Fruit fly (Drosophila melanogaster): ENCODE measurements around the gene ppan.

ppan gene

dm6 chr3R:21130050-21130449 is 14.0 kb downstream of the ppan start, which contains the start of gene Ice2 (continued):
- TF ChIP-seq CoRest (tag; optimal IDR thresholded peaks at IDR 0.05), result peak; percentile 16
- no peak for TF ChIP-seq otp (GFP tag; IDR thresholded peaks at IDR 0.05)
- peak; percentile 23 for TF ChIP-seq MESR4 (GFP tag; optimal IDR thresholded peaks at IDR 0.05)
- TF ChIP-seq CG10979 (tag; optimal IDR thresholded peaks at IDR 0.05), result peak; percentile 5
- TF ChIP-seq Scr (GFP tag; IDR thresholded peaks at IDR 0.05; ENCODE audit: partially characterized antibody), result peak; percentile 35
- no peak for TF ChIP-seq slp2 (GFP tag; optimal IDR thresholded peaks at IDR 0.05)
- peak; percentile 42 for TF ChIP-seq stwl (tag; optimal IDR thresholded peaks at IDR 0.05)
- TF ChIP-seq z (GFP tag; IDR thresholded peaks at IDR 0.05), result no peak
- peak; percentile 57 for TF ChIP-seq MBD-R2 (GFP tag; IDR thresholded peaks at IDR 0.05)
- TF ChIP-seq psq (GFP tag; optimal IDR thresholded peaks at IDR 0.05), result no peak
- TF ChIP-seq pan (optimal IDR thresholded peaks at IDR 0.05), result no peak
- TF ChIP-seq pan (GFP tag; optimal IDR thresholded peaks at IDR 0.05 in 1 of 2, IDR thresholded peaks at IDR 0.05 in 1 of 2), result no peak
- TF ChIP-seq pzg (GFP tag; optimal IDR thresholded peaks at IDR 0.05), result peak; percentile 61
- peak; percentile 42 for TF ChIP-seq CG15601 (tag; optimal IDR thresholded peaks at IDR 0.05)
- peak; percentile 49 for TF ChIP-seq CG1603 (tag; optimal IDR thresholded peaks at IDR 0.05)
- TF ChIP-seq HLH4C (GFP tag; IDR thresholded peaks at IDR 0.05; ENCODE audit: partially characterized antibody), result peak; percentile 35; the same call in 1 of the 3 replicates
- peak; percentile 2 for TF ChIP-seq Nf-YC (tag; optimal IDR thresholded peaks at IDR 0.05)
- TF ChIP-seq CG14441 (GFP tag; IDR thresholded peaks at IDR 0.05), result no peak
- peak; percentile 66 for TF ChIP-seq CG13287 (GFP tag; IDR thresholded peaks at IDR 0.05; ENCODE audit: partially characterized antibody)
- TF ChIP-seq nmo (GFP tag; optimal IDR thresholded peaks at IDR 0.05), result no peak
- TF ChIP-seq CG14014 (GFP tag; IDR thresholded peaks at IDR 0.05), result peak; percentile 33; the same call in 1 of the 2 replicates
- no peak for TF ChIP-seq pros (GFP tag; optimal IDR thresholded peaks at IDR 0.05)
- peak; percentile 7 for TF ChIP-seq CG15696 (tag; optimal IDR thresholded peaks at IDR 0.05)
- peak; percentile 74 for TF ChIP-seq sens (GFP tag)
- TF ChIP-seq GATAe (GFP tag; conservative IDR thresholded peaks at IDR 0.05), result no peak
- peak; percentile 9 for TF ChIP-seq CG12391 (tag; optimal IDR thresholded peaks at IDR 0.05)
- no peak for TF ChIP-seq CG8290 (GFP tag; optimal IDR thresholded peaks at IDR 0.05)
- TF ChIP-seq CG8290 (tag; optimal IDR thresholded peaks at IDR 0.05), result no peak
- TF ChIP-seq CG4328 (GFP tag; optimal IDR thresholded peaks at IDR 0.05), result no peak
- TF ChIP-seq CG12659 (GFP tag; optimal IDR thresholded peaks at IDR 0.05), result peak; percentile 29
- TF ChIP-seq slbo (GFP tag; IDR thresholded peaks at IDR 0.05), result 0 out of 2 replicates have a peak, but pooled peaks have one; percentile 34
- peak; percentile 37 for TF ChIP-seq lbe (GFP tag; optimal IDR thresholded peaks at IDR 0.05)
- TF ChIP-seq NC2α (GFP tag; optimal IDR thresholded peaks at IDR 0.05), result no peak
- TF ChIP-seq CG15514 (GFP tag; optimal IDR thresholded peaks at IDR 0.05), result peak; percentile 92
- TF ChIP-seq zfh1 (GFP tag; IDR thresholded peaks at IDR 0.05), result peak; percentile 21; the same call in 1 of the 3 replicates
- TF ChIP-seq ci (GFP tag; IDR thresholded peaks at IDR 0.05), result 0 out of 3 replicates have a peak, but pooled peaks have one; percentile 14
- TF ChIP-seq Sry-β (GFP tag; optimal IDR thresholded peaks at IDR 0.05), result no peak
- peak; percentile 53 for TF ChIP-seq BEAF-32 (GFP tag; optimal IDR thresholded peaks at IDR 0.05)
- TF ChIP-seq CG30020 (tag; optimal IDR thresholded peaks at IDR 0.05), result peak; percentile 38
- TF ChIP-seq CG13424 (tag; optimal IDR thresholded peaks at IDR 0.05), result peak; percentile 41
- TF ChIP-seq Drgx (GFP tag; IDR thresholded peaks at IDR 0.05), result no peak
- no peak for TF ChIP-seq Aef1 (GFP tag; IDR thresholded peaks at IDR 0.05)
- TF ChIP-seq BtbVII (GFP tag; optimal IDR thresholded peaks at IDR 0.05), result no peak
- TF ChIP-seq row (GFP tag; IDR thresholded peaks at IDR 0.05), result peak; percentile 34; the same call in 1 of the 3 replicates
- TF ChIP-seq shn (GFP tag; optimal IDR thresholded peaks at IDR 0.05), result no peak
- TF ChIP-seq Dref (GFP tag; IDR thresholded peaks at IDR 0.05), result peak; percentile 73
- peak; percentile 38; the same call in 1 of the 2 replicates for TF ChIP-seq bbx (GFP tag; IDR thresholded peaks at IDR 0.05; ENCODE audit: partially characterized antibody)
- TF ChIP-seq CG31388 (GFP tag; optimal IDR thresholded peaks at IDR 0.05), result no peak
- peak; percentile 53; the same call in 1 of the 2 replicates for TF ChIP-seq unc-4 (GFP tag; IDR thresholded peaks at IDR 0.05; ENCODE audit: partially characterized antibody)
- TF ChIP-seq sob (GFP tag; IDR thresholded peaks at IDR 0.05), result peak; percentile 38
- TF ChIP-seq CG2120 (GFP tag; optimal IDR thresholded peaks at IDR 0.05), result peak; percentile 3
